Worm (Caenorhabditis elegans): ENCODE measurements around the gene srh-60.

srh-60 gene

DNA sequence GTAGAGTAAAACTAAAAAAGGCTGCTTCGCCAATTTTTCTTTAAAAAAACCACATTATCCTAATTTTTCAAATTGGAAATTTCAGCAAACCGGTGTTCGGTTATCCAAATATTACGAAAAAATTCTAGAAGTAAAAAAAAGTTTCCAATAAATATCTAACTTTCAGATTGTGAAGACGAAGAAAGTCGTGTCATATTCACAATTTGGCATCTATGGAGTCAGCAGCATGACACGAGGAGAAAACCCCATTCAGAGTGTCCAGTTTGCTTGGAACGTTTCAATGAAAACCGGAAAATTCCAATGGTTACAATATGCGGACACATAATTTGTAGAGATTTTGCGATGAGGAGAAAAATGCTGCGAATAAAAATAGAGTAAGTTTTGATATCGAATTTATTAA, 11.8 kb downstream of the srh-60 start, which contains the start of gene Y49F6A.12:
Gene Y49F6A.12, plus strand, starts transcription at position 301 of the 400 bp plus-strand sequence.
- TF ChIP-seq fkh-10 (GFP tag; optimal IDR thresholded peaks at IDR 0.05) (no peak), fkh-6 (tag; optimal IDR thresholded peaks at IDR 0.05) (no peak), odd-2 (tag; optimal IDR thresholded peaks at IDR 0.05) (no peak), lim-6 (tag; optimal IDR thresholded peaks at IDR 0.05) (no peak), pha-4 (tag; optimal IDR thresholded peaks at IDR 0.05) (no peak), unc-3 (GFP tag; conservative IDR thresholded peaks at IDR 0.05) (no peak), unc-3 (tag; optimal IDR thresholded peaks at IDR 0.05) (no peak), ztf-16 (tag; optimal IDR thresholded peaks at IDR 0.05) (no peak), T23F11.4 (GFP tag; optimal IDR thresholded peaks at IDR 0.05) (no peak), dmd-4 (tag; optimal IDR thresholded peaks at IDR 0.05; ENCODE audit: borderline replicate concordance) (no peak), pros-1 (tag; optimal IDR thresholded peaks at IDR 0.05) (no peak), gmeb-2 (tag; optimal IDR thresholded peaks at IDR 0.05) (no peak), pax-1 (tag; optimal IDR thresholded peaks at IDR 0.05) (no peak)

- TF ChIP-seq sdc-2 (tag; optimal IDR thresholded peaks at IDR 0.05) (no peak), ztf-16 (tag; optimal IDR thresholded peaks at IDR 0.05) (no peak), hlh-6 (tag; optimal IDR thresholded peaks at IDR 0.05) (no peak), zip-5 (tag; optimal IDR thresholded peaks at IDR 0.05) (no peak), nfya-1 (tag; optimal IDR thresholded peaks at IDR 0.05) (no peak), unc-3 (GFP tag; conservative IDR thresholded peaks at IDR 0.05) (no peak), unc-3 (tag; optimal IDR thresholded peaks at IDR 0.05) (no peak), ceh-6 (GFP tag; optimal IDR thresholded peaks at IDR 0.05) (no peak), dmd-4 (tag; optimal IDR thresholded peaks at IDR 0.05; ENCODE audit: borderline replicate concordance) (no peak), pag-3 (tag; optimal IDR thresholded peaks at IDR 0.05; ENCODE audit: borderline replicate concordance) (no peak)
Measured at ce11 chrII:3598721-3599120, 15.2 kb downstream of the srh-60 start, which contains the start of gene Y49F6A.11. TSS of gene Y49F6A.11 (minus strand) at chrII:3598821.

DNA sequence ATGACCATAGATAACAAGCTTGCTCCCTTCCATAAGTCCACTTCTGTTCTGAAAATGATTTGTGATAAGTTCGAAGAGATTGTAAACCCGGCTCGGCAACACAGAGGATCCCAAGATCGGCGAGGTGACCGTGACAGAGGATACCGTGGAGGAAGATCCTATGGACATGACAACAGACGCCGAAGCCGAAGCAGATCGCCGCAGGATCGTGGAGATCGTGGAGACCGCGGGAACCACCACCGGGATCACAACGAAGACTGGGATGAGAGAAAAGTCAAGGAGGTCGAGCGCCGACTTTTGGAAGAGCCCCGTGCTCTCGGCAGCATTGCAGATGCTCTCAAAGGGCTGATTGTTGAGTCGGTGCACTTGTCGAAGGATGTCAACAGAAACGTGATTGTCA, 21.1 kb downstream of the srh-60 start:
- no peak for TF ChIP-seq ahr-1 (tag; optimal IDR thresholded peaks at IDR 0.05)
- TF ChIP-seq C08G9.2 (tag; optimal IDR thresholded peaks at IDR 0.05), result no peak
- TF ChIP-seq ceh-2 (tag; optimal IDR thresholded peaks at IDR 0.05), result no peak
- TF ChIP-seq elt-2 (tag; optimal IDR thresholded peaks at IDR 0.05), result no peak
- no peak for TF ChIP-seq rnt-1 (tag; optimal IDR thresholded peaks at IDR 0.05)
- no peak for TF ChIP-seq lim-6 (tag; optimal IDR thresholded peaks at IDR 0.05)
- TF ChIP-seq gmeb-2 (tag; optimal IDR thresholded peaks at IDR 0.05), result no peak

- no peak for TF ChIP-seq K02D7.2 (tag; optimal IDR thresholded peaks at IDR 0.05)
- no peak for TF ChIP-seq zip-5 (tag; optimal IDR thresholded peaks at IDR 0.05)
- TF ChIP-seq lin-11 (tag; optimal IDR thresholded peaks at IDR 0.05), result no peak
- no peak for TF ChIP-seq pag-3 (tag; optimal IDR thresholded peaks at IDR 0.05; ENCODE audit: borderline replicate concordance)
- no peak for TF ChIP-seq odd-2 (tag; optimal IDR thresholded peaks at IDR 0.05)
- TF ChIP-seq ceh-24 (tag; optimal IDR thresholded peaks at IDR 0.05), result no peak
- TF ChIP-seq elt-4 (tag; optimal IDR thresholded peaks at IDR 0.05), result no peak
- no peak for TF ChIP-seq ets-4 (tag; optimal IDR thresholded peaks at IDR 0.05)
- no peak for TF ChIP-seq dmd-4 (tag; optimal IDR thresholded peaks at IDR 0.05; ENCODE audit: borderline replicate concordance)
- no peak for TF ChIP-seq ceh-9 (tag; optimal IDR thresholded peaks at IDR 0.05)
- TF ChIP-seq rnt-1 (tag; optimal IDR thresholded peaks at IDR 0.05), result no peak
- TF ChIP-seq ceh-34 (tag; optimal IDR thresholded peaks at IDR 0.05), result no peak
- TF ChIP-seq ref-2 (tag; optimal IDR thresholded peaks at IDR 0.05), result no peak
- TF ChIP-seq ceh-22 (tag; optimal IDR thresholded peaks at IDR 0.05), result no peak
- TF ChIP-seq hlh-8 (tag; optimal IDR thresholded peaks at IDR 0.05), result no peak
- TF ChIP-seq ztf-16 (tag; optimal IDR thresholded peaks at IDR 0.05), result no peak
- no peak for TF ChIP-seq Y22D7AL.16 (tag; optimal IDR thresholded peaks at IDR 0.05)
Measured at ce11 chrII:3609764-3610163, 26.3 kb downstream of the srh-60 start, which contains the start of gene Y49F6A.5. TSS of gene Y49F6A.5 (minus strand) at chrII:3609864.

- no peak for TF ChIP-seq che-1 (tag; optimal IDR thresholded peaks at IDR 0.05)
- TF ChIP-seq nfya-1 (tag; optimal IDR thresholded peaks at IDR 0.05), result peak; percentile 94
Measured at ce11 chrII:3616615-3617014, 33.1 kb downstream of the srh-60 start.
